Worm (Caenorhabditis elegans) whole organism, L2 larva: ENCODE measurements around the gene sptl-2.

Source experiments
- Y55F3AM.14 ChIP-seq: fragments of 200-800 bp; sonication (Bioruptor generic); optimal IDR thresholded peaks from 2 replicates; lab custom pipeline; 2018; ENCODE audit warnings: mild to moderate bottlenecking, missing genetic modification characterization, missing compliant biosample characterization
- lsy-2 ChIP-seq, 2 experiments: fragments of 150-350 bp in 1 of 2; sonication (generic microtip) in 1 of 2; optimal IDR thresholded peaks; 2 replicates each; lab custom pipeline; 2014 to 2017; ENCODE audit warnings: missing biosample characterization in 2 of 2, missing genetic modification characterization in 2 of 2
- nhr-237 ChIP-seq: fragments of 150-350 bp; optimal IDR thresholded peaks from 2 replicates; lab custom pipeline; 2014; ENCODE audit warnings: missing biosample characterization, missing genetic modification characterization
- nhr-25 ChIP-seq: fragments of 150-350 bp; sonication (generic microtip); optimal IDR thresholded peaks from 3 replicates; lab custom pipeline; 2014; ENCODE audit warnings: missing biosample characterization, missing genetic modification characterization
- unc-62 ChIP-seq: fragments of 150-350 bp; optimal IDR thresholded peaks from 2 replicates; lab custom pipeline; 2014; ENCODE audit warnings: missing biosample characterization, missing genetic modification reagents, missing genetic modification characterization

DNA sequence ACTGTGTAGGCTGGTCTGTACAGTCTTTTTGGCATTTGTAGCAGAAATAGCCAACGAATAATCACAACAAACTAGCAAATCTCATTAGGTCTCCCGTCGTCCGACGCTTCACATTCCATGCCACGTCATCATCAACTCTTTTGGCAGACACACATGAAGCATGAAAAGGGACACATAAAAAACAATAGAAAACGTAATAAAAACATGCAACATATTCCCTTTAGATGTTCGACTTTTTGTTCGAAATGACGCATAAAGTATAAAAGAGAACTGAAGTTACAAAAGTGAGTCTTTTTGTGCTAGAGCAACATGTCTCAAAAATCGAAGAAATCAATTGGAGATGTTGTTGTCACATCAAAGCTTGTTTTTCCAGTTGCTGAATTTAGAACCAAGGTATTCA lies 34.8 kb downstream of the sptl-2 start, which contains the start of gene sth-1:
- TF ChIP-seq nhr-25 (tag; lab: Kevin White, UChicago) (no peak), unc-62 (GFP tag; lab: Kevin White, UChicago) (no peak), Y55F3AM.14 (GFP tag; lab: Kevin White, UChicago) (no peak), nhr-237 (tag; lab: Kevin White, UChicago) (no peak), lsy-2 (tag; optimal IDR thresholded peaks at IDR 0.05; lab: Kevin White, UChicago) (no peak)
